Fruit fly (Drosophila melanogaster) whole organism, prepupa: Measurements from ENCODE around the gene Exo84.

Source experiments
- Blimp-1 ChIP-seq: fragments of 200-800 bp; sonication (Bioruptor generic); optimal IDR thresholded peaks from 3 replicates; lab custom pipeline; 2017; ENCODE audit warnings: missing biosample characterization, missing genetic modification characterization, mild to moderate bottlenecking, moderate library complexity, missing genetic modification reagents
- CG10631 ChIP-seq: fragments of 200-800 bp; sonication (Bioruptor generic); optimal IDR thresholded peaks from 2 replicates; lab custom pipeline; 2016; ENCODE audit warnings: missing biosample characterization, missing genetic modification characterization
- CG11294 ChIP-seq: fragments of 200-800 bp; sonication (Bioruptor generic); IDR thresholded peaks from 2 replicates; pipeline ENCODE4 v1.3.6; 2022; ENCODE audit warnings: missing biosample characterization, missing genetic modification characterization
- CG11762 ChIP-seq: fragments of 200-800 bp; sonication (Bioruptor generic); optimal IDR thresholded peaks from 3 replicates; lab custom pipeline; 2016; ENCODE audit warnings: missing biosample characterization, missing genetic modification characterization; ENCODE audit not compliant: insufficient read depth
- CG1621 ChIP-seq: fragments of 200-800 bp; sonication (Bioruptor generic); optimal IDR thresholded peaks from 3 replicates; lab custom pipeline; 2018; ENCODE audit warnings: missing biosample characterization, mild to moderate bottlenecking, missing genetic modification characterization
- CG16779 ChIP-seq: fragments of 200-800 bp; sonication (Bioruptor generic); optimal IDR thresholded peaks from 3 replicates; lab custom pipeline; 2017; ENCODE audit warnings: missing biosample characterization, mild to moderate bottlenecking, missing genetic modification characterization
- CG32006 ChIP-seq: fragments of 200-800 bp; sonication (Bioruptor generic); optimal IDR thresholded peaks from 3 replicates; lab custom pipeline; 2017; ENCODE audit warnings: missing biosample characterization, mild to moderate bottlenecking, missing genetic modification characterization
- CG34406 ChIP-seq: fragments of 200-800 bp; sonication (Bioruptor generic); optimal IDR thresholded peaks from 3 replicates; lab custom pipeline; 2016; ENCODE audit warnings: missing biosample characterization, missing genetic modification characterization
- CG3919 ChIP-seq: fragments of 200-800 bp; sonication (Bioruptor generic); optimal IDR thresholded peaks from 3 replicates; lab custom pipeline; 2016; ENCODE audit warnings: missing biosample characterization, missing genetic modification characterization
- CG6163 ChIP-seq: fragments of 200-800 bp; sonication (Bioruptor generic); IDR thresholded peaks from 3 replicates; pipeline ENCODE4 v1.3.6; 2022; ENCODE audit warnings: missing biosample characterization, missing genetic modification characterization
- CG6792 ChIP-seq: fragments of 200-800 bp; sonication (Bioruptor generic); optimal IDR thresholded peaks from 3 replicates; lab custom pipeline; 2016; ENCODE audit warnings: missing biosample characterization, missing genetic modification characterization
- CG6854 ChIP-seq: fragments of 200-800 bp; sonication (Bioruptor generic); optimal IDR thresholded peaks from 2 replicates; lab custom pipeline; 2017; ENCODE audit warnings: missing biosample characterization, mild to moderate bottlenecking, missing genetic modification characterization
- CG7368 ChIP-seq: fragments of 200-800 bp; sonication (Bioruptor generic); optimal IDR thresholded peaks from 3 replicates; lab custom pipeline; 2016; ENCODE audit warnings: missing biosample characterization, missing genetic modification characterization
- CG8119 ChIP-seq: fragments of 200-800 bp; sonication (Bioruptor generic); IDR thresholded peaks from 3 replicates; pipeline ENCODE4 v1.3.6; 2022; ENCODE audit warnings: missing biosample characterization, missing genetic modification characterization
- CG8632 ChIP-seq: fragments of 200-800 bp; sonication (Bioruptor generic); optimal IDR thresholded peaks from 3 replicates; lab custom pipeline; 2016; ENCODE audit warnings: missing biosample characterization, missing genetic modification characterization
- Eip75B ChIP-seq: fragments of 200-800 bp; sonication (Bioruptor generic); optimal IDR thresholded peaks from 3 replicates; lab custom pipeline; 2016; ENCODE audit warnings: missing biosample characterization, missing genetic modification characterization
- Eip78C ChIP-seq: fragments of 200-800 bp; sonication (Bioruptor generic); peaks from one replicate; lab custom pipeline; 2016; ENCODE audit warnings: missing biosample characterization, missing genetic modification characterization
- Eip93F ChIP-seq: fragments of 200-800 bp; sonication (Bioruptor generic); optimal IDR thresholded peaks from 2 replicates; lab custom pipeline; 2016; ENCODE audit warnings: missing biosample characterization, mild to moderate bottlenecking, missing genetic modification characterization
- Ets21C ChIP-seq: fragments of 200-800 bp; sonication (Bioruptor generic); optimal IDR thresholded peaks from 3 replicates; lab custom pipeline; 2016; ENCODE audit warnings: missing biosample characterization, missing genetic modification characterization
- Ets96B ChIP-seq: fragments of 200-800 bp; optimal IDR thresholded peaks from 2 replicates; lab custom pipeline; 2019; ENCODE audit warnings: missing biosample characterization, mild to moderate bottlenecking, missing genetic modification characterization, moderate library complexity
- Gug ChIP-seq: fragments of 200-800 bp; sonication (Bioruptor generic); IDR thresholded peaks from 2 replicates; pipeline ENCODE4 v1.3.6; 2022; ENCODE audit warnings: missing biosample characterization, missing genetic modification characterization
- Hr38 ChIP-seq: sonication (Bioruptor generic); optimal IDR thresholded peaks from 2 replicates; lab custom pipeline; 2016; ENCODE audit warnings: missing biosample characterization, missing genetic modification characterization
- Hr39 ChIP-seq: fragments of 200-800 bp; sonication (Bioruptor generic); optimal IDR thresholded peaks from 2 replicates; lab custom pipeline; 2016; ENCODE audit warnings: missing biosample characterization, missing genetic modification characterization
- Lpt ChIP-seq: fragments of 200-800 bp; sonication (Bioruptor generic); optimal IDR thresholded peaks from 3 replicates; lab custom pipeline; 2016; ENCODE audit warnings: missing biosample characterization, missing genetic modification characterization
- Met ChIP-seq: fragments of 200-800 bp; sonication (Bioruptor generic); optimal IDR thresholded peaks from 3 replicates; lab custom pipeline; 2016; ENCODE audit warnings: missing biosample characterization, missing genetic modification characterization
- Sox102F ChIP-seq: fragments of 200-800 bp; sonication (Bioruptor generic); optimal IDR thresholded peaks from 2 replicates; lab custom pipeline; 2016; ENCODE audit warnings: missing biosample characterization, mild to moderate bottlenecking, missing genetic modification characterization
- Sox14 ChIP-seq: fragments of 200-800 bp; sonication (Bioruptor generic); optimal IDR thresholded peaks from 3 replicates; lab custom pipeline; 2016; ENCODE audit warnings: missing biosample characterization, missing genetic modification characterization
- achi ChIP-seq: fragments of 200-800 bp; sonication (Bioruptor generic); optimal IDR thresholded peaks from 3 replicates; lab custom pipeline; 2016; ENCODE audit warnings: missing biosample characterization, missing genetic modification characterization
- acj6 ChIP-seq: fragments of 200-800 bp; sonication (Bioruptor generic); optimal IDR thresholded peaks from 3 replicates; lab custom pipeline; 2016; ENCODE audit warnings: missing biosample characterization, missing genetic modification characterization
- cyc ChIP-seq: fragments of 200-800 bp; sonication (Bioruptor generic); optimal IDR thresholded peaks from 3 replicates; lab custom pipeline; 2016; ENCODE audit warnings: missing biosample characterization, missing genetic modification characterization
- dsx ChIP-seq: fragments of 200-800 bp; optimal IDR thresholded peaks from 3 replicates; lab custom pipeline; 2019; ENCODE audit warnings: missing biosample characterization, mild to moderate bottlenecking, missing genetic modification characterization, moderate library complexity; ENCODE audit not compliant: poor library complexity, severe bottlenecking
- esn ChIP-seq: fragments of 200-800 bp; sonication (Bioruptor generic); optimal IDR thresholded peaks from 2 replicates; lab custom pipeline; 2016; ENCODE audit warnings: missing biosample characterization, mild to moderate bottlenecking, missing genetic modification characterization, moderate library complexity
- fd59A ChIP-seq: fragments of 200-800 bp; sonication (Bioruptor generic); optimal IDR thresholded peaks from 2 replicates; lab custom pipeline; 2017; ENCODE audit warnings: missing biosample characterization, mild to moderate bottlenecking, missing genetic modification characterization, missing genetic modification reagents
- fd85E ChIP-seq: fragments of 200-800 bp; sonication (Bioruptor generic); optimal IDR thresholded peaks from 3 replicates; lab custom pipeline; 2016; ENCODE audit warnings: missing biosample characterization, missing genetic modification characterization
- net ChIP-seq: fragments of 200-800 bp; sonication (Bioruptor generic); optimal IDR thresholded peaks from 3 replicates; lab custom pipeline; 2016; ENCODE audit warnings: missing biosample characterization, missing genetic modification characterization
- pdm3 ChIP-seq: fragments of 200-800 bp; sonication (Bioruptor generic); optimal IDR thresholded peaks from 3 replicates; lab custom pipeline; 2016; ENCODE audit warnings: missing biosample characterization, missing genetic modification characterization
- salr ChIP-seq, 2 experiments: fragments of 200-800 bp; sonication (Bioruptor generic); optimal IDR thresholded peaks; 3 replicates each; lab custom pipeline; 2016 to 2018; ENCODE audit warnings: missing biosample characterization in 2 of 2, missing genetic modification characterization in 2 of 2, mild to moderate bottlenecking in 1 of 2
- ss ChIP-seq, 2 experiments: fragments of 200-800 bp; sonication (Bioruptor generic); optimal IDR thresholded peaks; 2 replicates in 1 of 2; 3 replicates in 1 of 2; lab custom pipeline; 2017 to 2018; ENCODE audit warnings: mild to moderate bottlenecking in 2 of 2, missing biosample characterization in 2 of 2, missing genetic modification characterization in 2 of 2, moderate library complexity in 1 of 2
- svp ChIP-seq: fragments of 200-800 bp; sonication (Bioruptor generic); peaks from one replicate; lab custom pipeline; 2016; ENCODE audit warnings: missing biosample characterization, missing genetic modification characterization
- topi ChIP-seq: fragments of 200-800 bp; sonication (Bioruptor generic); optimal IDR thresholded peaks from 3 replicates; lab custom pipeline; 2016; ENCODE audit warnings: missing biosample characterization, missing genetic modification characterization
- vri ChIP-seq: fragments of 200-800 bp; sonication (Bioruptor generic); optimal IDR thresholded peaks from 3 replicates; lab custom pipeline; 2016; ENCODE audit warnings: missing biosample characterization, mild to moderate bottlenecking, missing genetic modification characterization

Exo84 gene

dm6 chr3R:26059195-26059594, 7.1 kb upstream of the Exo84 start, which contains the start of the genes RpL34a and Trmt61 (continued):
- TF ChIP-seq Eip93F (GFP tag; lab: Kevin White, UChicago) (no peak), Sox102F (GFP tag; lab: Kevin White, UChicago) (peak; percentile 78), Eip78C (GFP tag; lab: Kevin White, UChicago) (peak; percentile 96), Lpt (GFP tag; lab: Kevin White, UChicago) (no peak), net (GFP tag; lab: Kevin White, UChicago) (peak; percentile 59), ss (GFP tag; optimal IDR thresholded peaks at IDR 0.05; lab: Kevin White, UChicago) (peak; percentile 75 to 89), Hr39 (GFP tag; lab: Kevin White, UChicago) (peak; percentile 60), CG1621 (peak; percentile 14), CG10631 (GFP tag; lab: Kevin White, UChicago) (peak; percentile 45), achi (peak; percentile 77), Blimp-1 (GFP tag; lab: Kevin White, UChicago) (peak; percentile 74), fd85E (peak; percentile 50), CG8632 (GFP tag; lab: Kevin White, UChicago) (peak; percentile 66), topi (peak; percentile 79), Ets96B (tag; lab: Kevin White, UChicago) (peak; percentile 64), CG7368 (GFP tag; lab: Kevin White, UChicago) (peak; percentile 62), Gug (GFP tag; lab: Robert Waterston, UW) (peak; percentile 31; the same call in 1 of the 2 replicates), CG3919 (GFP tag; lab: Kevin White, UChicago) (peak; percentile 80), CG11294 (no peak), fd59A (peak; percentile 42), CG6792 (peak; percentile 75), CG32006 (GFP tag; lab: Kevin White, UChicago) (peak; percentile 46), salr (GFP tag; optimal IDR thresholded peaks at IDR 0.05; lab: Kevin White, UChicago) (peak; percentile 36 to 56), CG8119 (GFP tag; lab: Robert Waterston, UW) (peak; percentile 29; the same call in 1 of the 3 replicates), Sox14 (GFP tag; lab: Kevin White, UChicago) (peak; percentile 56), Eip75B (peak; percentile 87), dsx (GFP tag; lab: Kevin White, UChicago) (peak; percentile 61), CG6854 (peak; percentile 90), CG6163 (GFP tag; lab: Robert Waterston, UW) (peak; percentile 66), cyc (GFP tag; lab: Kevin White, UChicago) (peak; percentile 72), CG11762 (peak; percentile 73), Hr38 (GFP tag; lab: Kevin White, UChicago) (no peak), acj6 (peak; percentile 68), pdm3 (peak; percentile 79), CG34406 (GFP tag; lab: Kevin White, UChicago) (peak; percentile 77), CG16779 (peak; percentile 70), svp (GFP tag; lab: Kevin White, UChicago) (peak; percentile 90), esn (GFP tag; lab: Kevin White, UChicago) (peak; percentile 87), Ets21C (GFP tag; lab: Kevin White, UChicago) (peak; percentile 50), vri (GFP tag; lab: Kevin White, UChicago) (peak; percentile 70)

- TF ChIP-seq Eip78C (GFP tag; lab: Kevin White, UChicago), result peak; percentile 2
- TF ChIP-seq Met (GFP tag; lab: Kevin White, UChicago), result no peak
These were observed 6.0 kb upstream of the Exo84 start, which contains the start of the genes PIG-P and Tcs6 for dm6 chr3R:26058066-26058465. Gene PIG-P (minus strand): TSS chr3R:26058223. Gene Tcs6 (minus strand): TSS chr3R:26058223.
